Worm (Caenorhabditis elegans) whole organism, midembryonic: ENCODE measurements around the gene idi-1.

Source experiments
- T22C8.4 ChIP-seq: fragments of 200-800 bp; sonication (Bioruptor generic); IDR thresholded peaks from 2 replicates; pipeline ENCODE4 v1.3.6; 2022; ENCODE audit warnings: missing genetic modification characterization, missing compliant biosample characterization
- cog-1 ChIP-seq: sonication (generic microtip); optimal IDR thresholded peaks from 2 replicates; lab custom pipeline; 2016; ENCODE audit warnings: missing genetic modification characterization, missing compliant biosample characterization
- flt-1 ChIP-seq: fragments of 200-800 bp; sonication (Bioruptor generic); IDR thresholded peaks from 2 replicates; pipeline ENCODE4 v1.3.6; 2022; ENCODE audit warnings: missing genetic modification characterization, missing compliant biosample characterization
- klf-2 ChIP-seq: fragments of 200-800 bp; sonication (Bioruptor generic); conservative IDR thresholded peaks from 2 replicates; pipeline ENCODE4 v1.3.6; 2022; ENCODE audit warnings: missing genetic modification reagents, missing genetic modification characterization, missing compliant biosample characterization
- med-1 ChIP-seq: sonication (generic microtip); optimal IDR thresholded peaks from 2 replicates; lab custom pipeline; 2017; ENCODE audit warnings: missing genetic modification characterization, mild to moderate bottlenecking, missing compliant biosample characterization, antibody characterized with exemption, missing genetic modification reagents; ENCODE audit not compliant: insufficient read depth
- ref-1 ChIP-seq: fragments of 200-800 bp; sonication (Bioruptor generic); conservative IDR thresholded peaks from 2 replicates; pipeline ENCODE4 v1.3.6; 2022; ENCODE audit warnings: missing genetic modification reagents, missing genetic modification characterization, missing compliant biosample characterization
- tab-1 ChIP-seq: fragments of 200-800 bp; sonication (Bioruptor generic); IDR thresholded peaks from 2 replicates; pipeline ENCODE4 v1.3.6; 2022; ENCODE audit warnings: missing genetic modification characterization, missing compliant biosample characterization
- ztf-23 ChIP-seq: fragments of 200-800 bp; sonication (Bioruptor generic); IDR thresholded peaks from 2 replicates; pipeline ENCODE4 v1.3.6; 2022; ENCODE audit warnings: missing genetic modification reagents, missing genetic modification characterization, missing compliant biosample characterization
- ztf-29 ChIP-seq: fragments of 200-800 bp; sonication (Bioruptor generic); IDR thresholded peaks from 2 replicates; pipeline ENCODE4 v1.3.6; 2022; ENCODE audit warnings: missing genetic modification reagents, missing genetic modification characterization, missing compliant biosample characterization

Gene idi-1

ce11 chrIII:8115877-8116276 is 24.4 kb downstream of the idi-1 start:
- TF ChIP-seq tab-1 (no peak), med-1 (no peak), ztf-29 (GFP tag; lab: Robert Waterston, UW) (no peak), T22C8.4 (GFP tag; lab: Robert Waterston, UW) (no peak), flt-1 (GFP tag; lab: Robert Waterston, UW) (no peak), ref-1 (GFP tag; lab: Robert Waterston, UW) (no peak), cog-1 (no peak), ztf-23 (GFP tag; lab: Robert Waterston, UW) (no peak), klf-2 (no peak)

- TF ChIP-seq ztf-29 (GFP tag; lab: Robert Waterston, UW), result no peak
- TF ChIP-seq klf-2, result no peak
- no peak for TF ChIP-seq T22C8.4 (GFP tag; lab: Robert Waterston, UW)
- no peak for TF ChIP-seq med-1
Observed at ce11 chrIII:8117155-8117554, 25.6 kb downstream of the idi-1 start.

ce11 chrIII:8121132-8121531 is 29.6 kb downstream of the idi-1 start, which contains the start of gene gei-8:
Gene gei-8, minus strand, starts transcription at chrIII:8121232.
- TF ChIP-seq tab-1 (no peak), med-1 (no peak), flt-1 (GFP tag; lab: Robert Waterston, UW) (no peak), cog-1 (no peak), ref-1 (GFP tag; lab: Robert Waterston, UW) (no peak), klf-2 (no peak), ztf-29 (GFP tag; lab: Robert Waterston, UW) (no peak), T22C8.4 (GFP tag; lab: Robert Waterston, UW) (no peak)

- TF ChIP-seq cog-1 (no peak), ztf-29 (GFP tag; lab: Robert Waterston, UW) (no peak), klf-2 (no peak), tab-1 (no peak), med-1 (no peak), ztf-23 (GFP tag; lab: Robert Waterston, UW) (no peak), ref-1 (GFP tag; lab: Robert Waterston, UW) (no peak), T22C8.4 (GFP tag; lab: Robert Waterston, UW) (no peak), flt-1 (GFP tag; lab: Robert Waterston, UW) (no peak)
Observed at ce11 chrIII:8121923-8122322, 30.4 kb downstream of the idi-1 start.

ce11 chrIII:8124323-8124722 is 32.8 kb downstream of the idi-1 start:
- TF ChIP-seq cog-1, result peak; percentile 21
- no peak for TF ChIP-seq ztf-23 (GFP tag; lab: Robert Waterston, UW)

- TF ChIP-seq T22C8.4 (GFP tag; lab: Robert Waterston, UW) (no peak), ztf-29 (GFP tag; lab: Robert Waterston, UW) (peak; percentile 55; the same call in 1 of the 2 replicates), flt-1 (GFP tag; lab: Robert Waterston, UW) (no peak), med-1 (no peak), tab-1 (no peak), ref-1 (GFP tag; lab: Robert Waterston, UW) (no peak), cog-1 (peak; percentile 23), ztf-23 (GFP tag; lab: Robert Waterston, UW) (no peak), klf-2 (no peak)
Observed at ce11 chrIII:8125234-8125633, 33.7 kb downstream of the idi-1 start.

- TF ChIP-seq med-1, result no peak
- 0 out of 2 replicates have a peak, but pooled peaks have one; percentile 11 for TF ChIP-seq klf-2
- no peak for TF ChIP-seq tab-1
Observed at ce11 chrIII:8126978-8127377, 35.5 kb downstream of the idi-1 start.

ce11 chrIII:8129195-8129594 is 37.7 kb downstream of the idi-1 start:
- TF ChIP-seq ref-1 (GFP tag; lab: Robert Waterston, UW), result no peak
- TF ChIP-seq ztf-23 (GFP tag; lab: Robert Waterston, UW), result no peak
- TF ChIP-seq med-1, result no peak
- TF ChIP-seq ztf-29 (GFP tag; lab: Robert Waterston, UW), result no peak
- TF ChIP-seq tab-1, result no peak
- TF ChIP-seq cog-1, result no peak
- TF ChIP-seq flt-1 (GFP tag; lab: Robert Waterston, UW), result no peak
- no peak for TF ChIP-seq klf-2
- no peak for TF ChIP-seq T22C8.4 (GFP tag; lab: Robert Waterston, UW)

- TF ChIP-seq flt-1 (GFP tag; lab: Robert Waterston, UW), result no peak
- TF ChIP-seq ref-1 (GFP tag; lab: Robert Waterston, UW), result no peak
- TF ChIP-seq tab-1, result no peak
- no peak for TF ChIP-seq klf-2
- no peak for TF ChIP-seq cog-1
- TF ChIP-seq med-1, result no peak
- TF ChIP-seq T22C8.4 (GFP tag; lab: Robert Waterston, UW), result no peak
- no peak for TF ChIP-seq ztf-23 (GFP tag; lab: Robert Waterston, UW)
- no peak for TF ChIP-seq ztf-29 (GFP tag; lab: Robert Waterston, UW)
Observed at ce11 chrIII:8130177-8130902, 38.8 kb downstream of the idi-1 start, which contains the start of the genes rpl-21 and C14B9.10. Gene rpl-21, minus strand, starts transcription at chrIII:8130227. Gene C14B9.10, plus strand, starts transcription at chrIII:8130852.

ce11 chrIII:8132496-8132895 is 41.0 kb downstream of the idi-1 start:
- TF ChIP-seq ref-1 (GFP tag; lab: Robert Waterston, UW) (no peak), med-1 (no peak), ztf-23 (GFP tag; lab: Robert Waterston, UW) (no peak), ztf-29 (GFP tag; lab: Robert Waterston, UW) (no peak), flt-1 (GFP tag; lab: Robert Waterston, UW) (no peak), tab-1 (no peak), T22C8.4 (GFP tag; lab: Robert Waterston, UW) (no peak)

- TF ChIP-seq ref-1 (GFP tag; lab: Robert Waterston, UW) (no peak), cog-1 (no peak), med-1 (no peak), klf-2 (no peak), tab-1 (no peak), T22C8.4 (GFP tag; lab: Robert Waterston, UW) (no peak), ztf-23 (GFP tag; lab: Robert Waterston, UW) (no peak), ztf-29 (GFP tag; lab: Robert Waterston, UW) (no peak), flt-1 (GFP tag; lab: Robert Waterston, UW) (no peak)
Observed at ce11 chrIII:8133346-8133745, 41.8 kb downstream of the idi-1 start, which contains the start of gene C14B9.2. Gene C14B9.2, plus strand, starts transcription at chrIII:8133665.
